Worm (Caenorhabditis elegans): ENCODE measurements around the gene K08H2.2.

K08H2.2 gene

DNA sequence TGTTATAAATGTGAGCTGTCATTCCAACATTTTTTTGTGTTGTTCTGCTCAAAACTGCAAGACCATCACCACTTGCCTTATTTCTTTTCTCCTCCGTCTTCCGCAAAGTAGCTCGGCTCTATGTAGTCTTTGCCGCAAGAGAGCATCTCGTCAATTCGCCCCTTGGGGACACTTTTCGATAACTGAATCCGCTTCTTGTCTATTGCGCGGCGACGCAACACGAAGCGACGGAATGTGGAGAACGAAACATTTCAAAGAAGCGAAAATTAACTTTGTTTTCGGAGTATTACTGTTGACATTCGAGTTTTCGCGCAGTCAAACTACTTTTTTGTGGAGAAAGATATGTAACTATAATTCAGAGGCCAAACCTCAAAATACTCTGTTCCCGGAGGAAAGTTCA is 36.6 kb downstream of the K08H2.2 start:
- no peak for TF ChIP-seq ref-1 (GFP tag; conservative IDR thresholded peaks at IDR 0.05)
- TF ChIP-seq klf-2 (GFP tag; conservative IDR thresholded peaks at IDR 0.05): no peak
- TF ChIP-seq ztf-29 (GFP tag; IDR thresholded peaks at IDR 0.05): no peak
- no peak for TF ChIP-seq cog-1 (tag; optimal IDR thresholded peaks at IDR 0.05)
- TF ChIP-seq tab-1 (GFP tag; IDR thresholded peaks at IDR 0.05): no peak
- no peak for TF ChIP-seq med-1 (GFP tag; optimal IDR thresholded peaks at IDR 0.05; ENCODE audit: insufficient read depth)
- no peak for TF ChIP-seq flt-1 (GFP tag; IDR thresholded peaks at IDR 0.05)
- TF ChIP-seq T22C8.4 (GFP tag; IDR thresholded peaks at IDR 0.05): no peak
- TF ChIP-seq ztf-23 (GFP tag; IDR thresholded peaks at IDR 0.05): no peak

DNA sequence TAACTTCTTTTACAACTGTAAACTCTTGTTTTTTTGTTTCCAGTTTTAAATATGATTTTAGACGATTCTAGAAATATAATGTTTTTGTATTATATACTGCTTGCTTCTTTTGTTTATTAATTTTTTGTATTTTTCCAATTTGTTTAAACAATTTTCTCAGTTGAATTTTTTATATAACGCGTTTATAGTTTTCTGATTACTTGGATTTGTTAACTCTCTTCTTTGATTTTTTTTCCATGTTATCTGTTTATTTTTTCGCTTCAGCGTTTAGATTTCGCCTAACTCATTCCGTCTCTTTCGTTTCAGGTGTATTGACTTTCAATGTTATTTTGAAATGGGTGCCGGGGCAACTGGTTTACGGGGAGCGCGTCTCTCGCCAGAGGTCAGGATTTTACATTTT is 43.9 kb downstream of the K08H2.2 start, which contains the start of gene gpa-6:
TSS of gene gpa-6 (plus strand) at position 301 of the 400 bp plus-strand sequence.
- TF ChIP-seq tab-1 (GFP tag; IDR thresholded peaks at IDR 0.05) (no peak), med-1 (GFP tag; optimal IDR thresholded peaks at IDR 0.05; ENCODE audit: insufficient read depth) (no peak), cog-1 (tag; optimal IDR thresholded peaks at IDR 0.05) (no peak), T22C8.4 (GFP tag; IDR thresholded peaks at IDR 0.05) (no peak), klf-2 (GFP tag; conservative IDR thresholded peaks at IDR 0.05) (no peak), ztf-29 (GFP tag; IDR thresholded peaks at IDR 0.05) (no peak)

DNA sequence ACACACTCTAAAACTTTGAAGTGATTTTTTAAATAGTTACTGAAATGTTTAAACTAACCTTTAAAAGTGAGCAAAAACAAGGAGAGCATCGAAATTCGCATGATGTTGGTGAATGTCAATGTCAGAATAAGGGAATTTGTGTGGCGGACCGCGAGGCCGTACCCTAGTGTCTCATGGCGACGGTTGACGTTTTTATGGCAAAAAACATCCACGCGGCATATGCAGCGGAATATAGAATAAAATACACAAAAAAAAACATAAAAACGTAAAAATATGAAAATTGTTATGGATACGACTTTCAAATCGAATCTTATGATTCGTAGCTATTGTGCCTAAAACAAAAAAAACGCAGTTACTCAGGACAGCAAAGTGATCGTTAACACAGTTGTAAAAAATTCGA is 44.9 kb downstream of the K08H2.2 start, which contains the start of gene cwp-5:
TSS of gene cwp-5 (minus strand) at position 101 of the 400 bp plus-strand sequence.
- TF ChIP-seq ztf-29 (GFP tag; IDR thresholded peaks at IDR 0.05): no peak
- TF ChIP-seq T22C8.4 (GFP tag; IDR thresholded peaks at IDR 0.05): no peak
- no peak for TF ChIP-seq ref-1 (GFP tag; conservative IDR thresholded peaks at IDR 0.05)
- no peak for TF ChIP-seq med-1 (GFP tag; optimal IDR thresholded peaks at IDR 0.05; ENCODE audit: insufficient read depth)
- no peak for TF ChIP-seq tab-1 (GFP tag; IDR thresholded peaks at IDR 0.05)
- no peak for TF ChIP-seq ztf-23 (GFP tag; IDR thresholded peaks at IDR 0.05)
- TF ChIP-seq klf-2 (GFP tag; conservative IDR thresholded peaks at IDR 0.05): no peak
- TF ChIP-seq cog-1 (tag; optimal IDR thresholded peaks at IDR 0.05): no peak
- TF ChIP-seq flt-1 (GFP tag; IDR thresholded peaks at IDR 0.05): no peak

Measured in whole organism, midembryonic.